Worm (Caenorhabditis elegans) whole organism, L3 larva: ENCODE measurements around the gene F56D6.20.

Experiments
- ama-1 ChIP-seq: fragments of 150-350 bp; optimal IDR thresholded peaks from 2 replicates; lab custom pipeline; 2018
- ceh-16 ChIP-seq: sonication (generic microtip); optimal IDR thresholded peaks from 2 replicates; lab custom pipeline; 2017; ENCODE audit warnings: missing biosample characterization, missing genetic modification characterization
- ceh-28 ChIP-seq: fragments of 150-350 bp; optimal IDR thresholded peaks from 2 replicates; lab custom pipeline; 2014; ENCODE audit warnings: missing biosample characterization, missing genetic modification reagents, missing genetic modification characterization
- ceh-82 ChIP-seq: fragments of 150-350 bp; optimal IDR thresholded peaks from 2 replicates; lab custom pipeline; 2014; ENCODE audit warnings: missing biosample characterization, missing genetic modification characterization
- elt-2 ChIP-seq: sonication (generic microtip); optimal IDR thresholded peaks from 2 replicates; lab custom pipeline; 2016; ENCODE audit warnings: missing genetic modification reagents, mild to moderate bottlenecking, missing genetic modification characterization, missing compliant biosample characterization
- mdl-1 ChIP-seq: fragments of 150-350 bp; optimal IDR thresholded peaks from 2 replicates; lab custom pipeline; 2014; ENCODE audit warnings: missing biosample characterization, missing genetic modification characterization
- nhr-23 ChIP-seq: fragments of 150-350 bp; optimal IDR thresholded peaks from 2 replicates; lab custom pipeline; 2014; ENCODE audit warnings: missing biosample characterization, missing genetic modification reagents, missing genetic modification characterization
- nhr-28 ChIP-seq: fragments of 150-350 bp; optimal IDR thresholded peaks from 2 replicates; lab custom pipeline; 2014; ENCODE audit warnings: missing biosample characterization, missing genetic modification characterization
- nhr-77 ChIP-seq: fragments of 150-350 bp; optimal IDR thresholded peaks from 2 replicates; lab custom pipeline; 2014; ENCODE audit warnings: missing biosample characterization, missing genetic modification characterization
- pha-4 ChIP-seq: fragments of 150-350 bp; optimal IDR thresholded peaks from 2 replicates; lab custom pipeline; 2014; ENCODE audit warnings: missing biosample characterization, missing genetic modification reagents, missing genetic modification characterization
- skn-1 ChIP-seq: fragments of 150-350 bp; optimal IDR thresholded peaks from 2 replicates; lab custom pipeline; 2014; ENCODE audit warnings: missing biosample characterization, missing genetic modification characterization
- snpc-4 ChIP-seq: fragments of 150-350 bp; optimal IDR thresholded peaks from 2 replicates; lab custom pipeline; 2014; ENCODE audit warnings: missing biosample characterization, missing genetic modification characterization
- unc-62 ChIP-seq: fragments of 150-350 bp; sonication (generic microtip); optimal IDR thresholded peaks from 4 replicates; lab custom pipeline; 2014; ENCODE audit warnings: missing biosample characterization, missing genetic modification reagents, missing genetic modification characterization
- ztf-4 ChIP-seq: fragments of 150-350 bp; optimal IDR thresholded peaks from 2 replicates; lab custom pipeline; 2014; ENCODE audit warnings: missing biosample characterization, missing genetic modification characterization

DNA sequence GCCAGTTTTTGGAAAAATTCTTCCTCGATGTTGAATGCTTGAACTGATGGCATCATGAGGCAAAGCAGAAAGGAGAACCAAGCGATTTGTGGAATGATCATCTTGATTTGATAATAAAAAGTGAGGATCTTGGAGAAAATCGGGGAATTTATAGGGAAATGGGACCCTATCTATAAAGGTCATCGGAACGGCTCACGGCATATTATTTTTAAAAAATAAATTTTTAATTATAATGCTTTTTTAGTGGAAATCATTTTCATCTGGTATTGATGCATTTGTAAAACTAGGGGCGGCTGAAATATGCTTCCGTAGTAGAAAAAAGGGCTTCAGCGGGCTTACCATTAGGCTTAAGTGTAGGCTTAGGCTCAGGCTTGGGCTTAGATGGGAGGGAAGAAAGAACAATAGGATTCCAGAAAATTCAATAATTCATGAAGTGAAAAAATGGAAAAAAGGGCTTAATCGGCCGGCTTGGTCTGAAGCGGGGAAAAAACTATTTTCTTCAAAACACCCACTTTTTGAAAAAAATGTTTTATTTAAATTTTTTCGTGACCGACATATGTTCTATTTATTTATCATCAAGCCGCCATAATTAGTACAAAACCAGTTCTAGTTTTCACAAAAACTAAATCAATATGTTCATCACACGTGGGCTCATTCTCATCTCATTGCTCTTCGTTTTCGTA, 5.1 kb upstream of the F56D6.20 start, which contains the start of the genes F56D6.22 and F56D6.12:
- no peak for TF ChIP-seq skn-1
- no peak for TF ChIP-seq nhr-28
- no peak for TF ChIP-seq elt-2 (tag; lab: Kevin White, UChicago)
- TF ChIP-seq nhr-23 (tag; lab: Kevin White, UChicago), result no peak
- TF ChIP-seq ceh-28 (tag; lab: Kevin White, UChicago), result no peak
- no peak for TF ChIP-seq ztf-4 (tag; lab: Kevin White, UChicago)
- no peak for TF ChIP-seq mdl-1
- TF ChIP-seq ceh-16 (tag; lab: Kevin White, UChicago), result no peak
- no peak for TF ChIP-seq nhr-77 (tag; lab: Kevin White, UChicago)
- TF ChIP-seq ama-1 (lab: Kevin White, UChicago), result no peak
- TF ChIP-seq unc-62 (GFP tag; lab: Kevin White, UChicago), result no peak
- no peak for TF ChIP-seq snpc-4 (tag; lab: Kevin White, UChicago)
- no peak for TF ChIP-seq pha-4 (tag; lab: Kevin White, UChicago)
- no peak for TF ChIP-seq ceh-82 (tag; lab: Kevin White, UChicago)
